Fruit fly (Drosophila melanogaster) Kc167 (cell line): Measurements from ENCODE around the gene Pgant8.

Experiments used
- Myc ChIP-seq: fragments of >200 bp; optimal IDR thresholded peaks from 2 replicates; lab custom pipeline; 2017; ENCODE audit warnings: missing external identifiers
- Sin3A ChIP-seq: fragments of >200 bp; optimal IDR thresholded peaks from 2 replicates; lab custom pipeline; 2018; ENCODE audit warnings: missing external identifiers
- h ChIP-seq: fragments of >200 bp; optimal IDR thresholded peaks from 3 replicates; lab custom pipeline; 2018; ENCODE audit warnings: missing external identifiers
- insv ChIP-seq: fragments of >200 bp; optimal IDR thresholded peaks from 3 replicates; lab custom pipeline; 2018; ENCODE audit warnings: missing external identifiers
- psq ChIP-seq: fragments of >200 bp; optimal IDR thresholded peaks from 2 replicates; lab custom pipeline; 2017; ENCODE audit warnings: missing external identifiers
- ttk ChIP-seq: sonication (Bioruptor generic); optimal IDR thresholded peaks from 2 replicates; lab custom pipeline; 2017; ENCODE audit warnings: missing external identifiers

- TF ChIP-seq insv (no peak), Myc (no peak), h (lab: Kevin White, UChicago) (no peak), psq (lab: Kevin White, UChicago) (no peak), ttk (no peak), Sin3A (lab: Kevin White, UChicago) (no peak)
These were observed 46.7 kb upstream of the Pgant8 start for dm6 chr3L:15636978-15637377.
